Worm (Caenorhabditis elegans): ENCODE measurements around the gene pals-29.

ce11 chrIV:14559267-14559666 lies 16.9 kb upstream of the pals-29 start:
- no peak for TF ChIP-seq F13C5.2 (tag; optimal IDR thresholded peaks at IDR 0.05)
- no peak for TF ChIP-seq ama-1 (optimal IDR thresholded peaks at IDR 0.05)
- no peak for TF ChIP-seq hnd-1 (tag; optimal IDR thresholded peaks at IDR 0.05)
- TF ChIP-seq tbx-37 (GFP tag; conservative IDR thresholded peaks at IDR 0.05) = no peak
- TF ChIP-seq flt-1 (GFP tag; IDR thresholded peaks at IDR 0.05) = no peak
- TF ChIP-seq ets-7 (tag; optimal IDR thresholded peaks at IDR 0.05) = no peak
- TF ChIP-seq ceh-13 (GFP tag; optimal IDR thresholded peaks at IDR 0.05) = no peak
- TF ChIP-seq B0310.2 (tag; optimal IDR thresholded peaks at IDR 0.05) = no peak
- TF ChIP-seq tbx-11 (GFP tag; IDR thresholded peaks at IDR 0.05) = no peak
- no peak for TF ChIP-seq hmbx-1 (tag; optimal IDR thresholded peaks at IDR 0.05)
- TF ChIP-seq pes-1 (GFP tag; IDR thresholded peaks at IDR 0.05) = no peak
- no peak for TF ChIP-seq sea-1 (GFP tag; conservative IDR thresholded peaks at IDR 0.05)
- no peak for TF ChIP-seq scrt-1 (GFP tag; IDR thresholded peaks at IDR 0.05)
- TF ChIP-seq tra-4 (tag; optimal IDR thresholded peaks at IDR 0.05) = no peak
